Worm (Caenorhabditis elegans) whole organism, L3 larva: Measurements from ENCODE around the gene ZC262.2.

ENCODE experiments used
- ceh-82 ChIP-seq: fragments of 150-350 bp; optimal IDR thresholded peaks from 2 replicates; lab custom pipeline; 2014; ENCODE audit warnings: missing biosample characterization, missing genetic modification characterization
- mdl-1 ChIP-seq: fragments of 150-350 bp; optimal IDR thresholded peaks from 2 replicates; lab custom pipeline; 2014; ENCODE audit warnings: missing biosample characterization, missing genetic modification characterization
- nhr-11 ChIP-seq: fragments of 150-350 bp; optimal IDR thresholded peaks from 2 replicates; lab custom pipeline; 2014; ENCODE audit warnings: missing biosample characterization, missing genetic modification characterization
- nhr-12 ChIP-seq: fragments of 150-350 bp; optimal IDR thresholded peaks from 2 replicates; lab custom pipeline; 2014; ENCODE audit warnings: missing biosample characterization, missing genetic modification characterization
- nhr-28 ChIP-seq: fragments of 150-350 bp; optimal IDR thresholded peaks from 2 replicates; lab custom pipeline; 2014; ENCODE audit warnings: missing biosample characterization, missing genetic modification characterization
- pqm-1 ChIP-seq: fragments of 150-350 bp; optimal IDR thresholded peaks from 2 replicates; lab custom pipeline; 2017; ENCODE audit warnings: missing biosample characterization, missing genetic modification characterization, inconsistent platforms
- unc-62 ChIP-seq: fragments of 150-350 bp; sonication (generic microtip); optimal IDR thresholded peaks from 4 replicates; lab custom pipeline; 2014; ENCODE audit warnings: missing biosample characterization, missing genetic modification reagents, missing genetic modification characterization

DNA sequence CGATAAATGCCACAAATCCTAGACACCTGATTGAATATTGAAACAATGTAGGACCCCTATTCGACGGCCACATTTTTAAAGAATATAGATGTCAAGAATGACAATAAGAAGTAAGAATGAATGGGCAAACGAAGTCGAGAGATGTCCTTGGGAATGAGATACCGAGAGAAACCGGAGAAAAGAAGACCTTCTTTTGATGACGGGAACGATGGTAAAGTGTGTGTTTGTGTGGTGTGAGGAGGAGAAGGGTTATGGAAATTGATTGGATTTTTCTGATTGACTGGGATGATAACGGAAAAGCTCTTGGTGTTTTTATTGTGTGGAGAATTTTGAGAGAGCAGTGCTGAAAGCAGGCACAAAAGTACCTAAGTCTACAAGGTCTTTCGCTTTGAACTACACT lies 36.8 kb downstream of the ZC262.2 start, which contains the start of gene R05D3.9:
- TF ChIP-seq pqm-1 (tag; lab: Kevin White, UChicago) (no peak), unc-62 (GFP tag; lab: Kevin White, UChicago) (no peak), nhr-11 (tag; lab: Kevin White, UChicago) (no peak), ceh-82 (tag; lab: Kevin White, UChicago) (no peak), nhr-12 (tag; lab: Kevin White, UChicago) (no peak), mdl-1 (no peak), nhr-28 (no peak)
